Worm (Caenorhabditis elegans) whole organism, L4 larva: ENCODE data around the gene cap-2.

Source experiments
- F44E2.7 ChIP-seq: fragments of 200-800 bp; sonication (Bioruptor generic); IDR thresholded peaks from 2 replicates; pipeline ENCODE4 v2.1.2; 2022; ENCODE audit warnings: missing genetic modification characterization, missing compliant biosample characterization
- ZK337.2 ChIP-seq: fragments of 200-800 bp; sonication (Bioruptor generic); IDR thresholded peaks from 2 replicates; pipeline ENCODE4 v1.3.6; 2022; ENCODE audit warnings: missing genetic modification reagents, missing genetic modification characterization, missing compliant biosample characterization
- ceh-44 ChIP-seq: fragments of 200-800 bp; sonication (Bioruptor generic); IDR thresholded peaks from 2 replicates; pipeline ENCODE4 v1.3.6; 2022; ENCODE audit warnings: missing genetic modification reagents, missing genetic modification characterization, missing compliant biosample characterization
- ceh-82 ChIP-seq: sonication (generic microtip); optimal IDR thresholded peaks from 2 replicates; lab custom pipeline; 2017; ENCODE audit warnings: missing biosample characterization, missing genetic modification characterization
- ces-1 ChIP-seq: fragments of 150-350 bp; sonication (generic microtip); optimal IDR thresholded peaks from 4 replicates; lab custom pipeline; 2014; ENCODE audit warnings: missing biosample characterization, missing genetic modification reagents, missing genetic modification characterization
- unc-62 ChIP-seq, 3 experiments: fragments of 150-350 bp in 1 of 3; sonication (generic microtip); optimal IDR thresholded peaks in 2 of 3; peaks in 1 of 3; 1 replicate in 1 of 3; 2 replicates in 2 of 3; lab custom pipeline; 2014 to 2017; ENCODE audit warnings: missing biosample characterization in 3 of 3, missing genetic modification characterization in 3 of 3, missing genetic modification reagents in 3 of 3, missing genotype in 1 of 3
- ztf-11 ChIP-seq: fragments of 150-350 bp; optimal IDR thresholded peaks from 2 replicates; lab custom pipeline; 2014; ENCODE audit warnings: missing biosample characterization, missing genetic modification characterization

DNA sequence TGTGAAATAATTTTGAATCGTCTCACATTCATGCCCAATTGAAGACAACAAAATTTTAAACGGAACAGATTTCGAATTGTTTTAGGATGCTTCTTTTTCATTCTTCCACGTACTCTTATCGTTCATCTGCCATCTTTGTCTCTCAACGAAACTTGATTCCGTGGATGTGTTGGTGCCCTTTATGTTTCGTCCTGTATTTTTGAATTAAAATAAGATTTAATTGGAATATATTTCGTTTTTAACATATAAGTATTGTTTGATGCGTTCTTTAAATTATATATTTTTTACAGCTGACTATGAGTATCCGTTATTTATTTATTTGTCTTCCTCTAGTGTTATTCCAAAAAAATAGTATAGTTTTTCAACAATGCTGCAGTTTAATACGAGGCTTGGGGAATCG lies 33.1 kb downstream of the cap-2 start, which contains the start of gene gly-1:
- TF ChIP-seq ces-1 (GFP tag; lab: Kevin White, UChicago) (no peak), ZK337.2 (GFP tag; lab: Robert Waterston, UW) (no peak), ceh-44 (GFP tag; lab: Robert Waterston, UW) (no peak), F44E2.7 (no peak), unc-62 (GFP tag; optimal IDR thresholded peaks at IDR 0.05 in 1 of 2; lab: Kevin White, UChicago) (no peak), unc-62 (tag; optimal IDR thresholded peaks at IDR 0.05; lab: Kevin White, UChicago) (no peak), ceh-82 (no peak), ztf-11 (no peak)
